Fruit fly (Drosophila melanogaster) whole organism, embryonic: Measurements from ENCODE around the gene peng.

Source experiments
- Aef1 ChIP-seq: fragments of 200-800 bp; sonication (Bioruptor generic); IDR thresholded peaks from 3 replicates; pipeline ENCODE4 v1.3.6; 2022; ENCODE audit warnings: missing biosample characterization, missing genetic modification characterization
- B-H2 ChIP-seq: fragments of 200-800 bp; sonication (Bioruptor generic); optimal IDR thresholded peaks from 2 replicates; lab custom pipeline; 2018; ENCODE audit warnings: missing biosample characterization, mild to moderate bottlenecking, missing genetic modification characterization
- CG10565 ChIP-seq: fragments of 200-800 bp; sonication (Bioruptor generic); optimal IDR thresholded peaks from 3 replicates; lab custom pipeline; 2016; ENCODE audit warnings: missing biosample characterization, mild to moderate bottlenecking, missing genetic modification characterization
- CG13287 ChIP-seq: fragments of 200-800 bp; sonication (Bioruptor generic); IDR thresholded peaks from 2 replicates; pipeline ENCODE4 v1.3.6; 2022; ENCODE audit warnings: missing biosample characterization, missing genetic modification characterization; ENCODE audit not compliant: partially characterized antibody
- CG15514 ChIP-seq: fragments of 200-800 bp; sonication (Bioruptor generic); optimal IDR thresholded peaks from 3 replicates; lab custom pipeline; 2017; ENCODE audit warnings: missing biosample characterization, missing genetic modification characterization, mild to moderate bottlenecking, moderate library complexity, missing genetic modification reagents
- CG1832 ChIP-seq: fragments of 200-800 bp; sonication (Bioruptor generic); optimal IDR thresholded peaks from 2 replicates; lab custom pipeline; 2017; ENCODE audit warnings: missing biosample characterization, mild to moderate bottlenecking, missing genetic modification characterization, inconsistent platforms
- CG31224 ChIP-seq: fragments of 200-800 bp; sonication (Bioruptor generic); IDR thresholded peaks from 2 replicates; pipeline ENCODE4 v1.3.6; 2022; ENCODE audit warnings: missing biosample characterization, missing genetic modification characterization
- CG3847 ChIP-seq: fragments of 200-800 bp; sonication (Bioruptor generic); IDR thresholded peaks from 2 replicates; pipeline ENCODE4 v1.3.6; 2022; ENCODE audit warnings: missing biosample characterization, missing genetic modification characterization
- CG42726 ChIP-seq: fragments of 200-800 bp; sonication (Bioruptor generic); IDR thresholded peaks from 2 replicates; pipeline ENCODE4 v1.3.6; 2022; ENCODE audit warnings: missing biosample characterization, missing genetic modification characterization; ENCODE audit not compliant: partially characterized antibody
- CG43689 ChIP-seq: fragments of 200-800 bp; sonication (Bioruptor generic); IDR thresholded peaks from 2 replicates; pipeline ENCODE4 v1.3.6; 2022; ENCODE audit warnings: missing biosample characterization, missing genetic modification characterization
- CG4854 ChIP-seq: fragments of 200-800 bp; sonication (Bioruptor generic); optimal IDR thresholded peaks from 2 replicates; lab custom pipeline; 2016; ENCODE audit warnings: missing biosample characterization, missing genetic modification characterization, inconsistent platforms
- CG7963 ChIP-seq: fragments of 200-800 bp; sonication (Bioruptor generic); IDR thresholded peaks from 3 replicates; pipeline ENCODE4 v1.3.6; 2022; ENCODE audit warnings: missing biosample characterization, missing genetic modification characterization; ENCODE audit not compliant: partially characterized antibody
- CG8478 ChIP-seq: fragments of >200 bp; optimal IDR thresholded peaks from 2 replicates; lab custom pipeline; 2018
- CG8924 ChIP-seq: fragments of 200-800 bp; optimal IDR thresholded peaks from 3 replicates; lab custom pipeline; 2019; ENCODE audit warnings: missing biosample characterization, mild to moderate bottlenecking, missing genetic modification characterization, moderate library complexity
- CG9797 ChIP-seq: fragments of 200-800 bp; sonication (Bioruptor generic); optimal IDR thresholded peaks from 3 replicates; lab custom pipeline; 2018; ENCODE audit warnings: missing biosample characterization, mild to moderate bottlenecking, missing genetic modification characterization
- D19A ChIP-seq: fragments of 200-800 bp; optimal IDR thresholded peaks from 3 replicates; lab custom pipeline; 2019; ENCODE audit warnings: missing biosample characterization, mild to moderate bottlenecking, missing genetic modification characterization, moderate library complexity
- Doc3 ChIP-seq: fragments of 200-800 bp; sonication (Bioruptor generic); IDR thresholded peaks from 3 replicates; pipeline ENCODE4 v1.3.6; 2022; ENCODE audit warnings: missing biosample characterization, missing genetic modification characterization; ENCODE audit not compliant: partially characterized antibody
- Fer3 ChIP-seq: fragments of 200-800 bp; sonication (Bioruptor generic); optimal IDR thresholded peaks from 2 replicates; lab custom pipeline; 2018; ENCODE audit warnings: missing biosample characterization, mild to moderate bottlenecking, missing genetic modification characterization, moderate library complexity
- Gug ChIP-seq: fragments of 200-800 bp; sonication (Bioruptor generic); IDR thresholded peaks from 4 replicates; pipeline ENCODE4 v1.3.6; 2022; ENCODE audit warnings: missing biosample characterization, missing genetic modification characterization
- HLH54F ChIP-seq: fragments of 200-800 bp; sonication (Bioruptor generic); optimal IDR thresholded peaks from 3 replicates; lab custom pipeline; 2016; ENCODE audit warnings: missing biosample characterization, missing genetic modification characterization
- Hey ChIP-seq: fragments of 200-800 bp; sonication (Bioruptor generic); optimal IDR thresholded peaks from 3 replicates; lab custom pipeline; 2018; ENCODE audit warnings: missing biosample characterization, mild to moderate bottlenecking, missing genetic modification characterization
- Hr78 ChIP-seq, 2 experiments: fragments of 200-800 bp in 1 of 2; fragments of >200 bp in 1 of 2; sonication (Bioruptor generic) in 1 of 2; optimal IDR thresholded peaks; 2 replicates each; lab custom pipeline; 2017 to 2019; ENCODE audit warnings: missing biosample characterization in 2 of 2, missing genetic modification characterization in 2 of 2, mild to moderate bottlenecking in 1 of 2, moderate library complexity in 1 of 2
- Hsf ChIP-seq: fragments of 200-800 bp; sonication (Bioruptor generic); optimal IDR thresholded peaks from 3 replicates; lab custom pipeline; 2016; ENCODE audit warnings: missing biosample characterization, missing genetic modification characterization
- Kr ChIP-seq: fragments of 200-800 bp; sonication (Bioruptor generic); optimal IDR thresholded peaks from 2 replicates; lab custom pipeline; 2017; ENCODE audit warnings: missing biosample characterization, mild to moderate bottlenecking, missing genetic modification characterization
- MBD-R2 ChIP-seq: fragments of 200-800 bp; sonication (Bioruptor generic); IDR thresholded peaks from 2 replicates; pipeline ENCODE4 v1.3.6; 2022; ENCODE audit warnings: missing biosample characterization, missing genetic modification characterization
- Med ChIP-seq: fragments of 200-800 bp; sonication (Bioruptor generic); peaks from one replicate; lab custom pipeline; 2016; ENCODE audit warnings: missing biosample characterization, missing genetic modification characterization, mild to moderate bottlenecking, inconsistent platforms, moderate library complexity
- Sry-δ ChIP-seq: fragments of 200-800 bp; sonication (Bioruptor generic); optimal IDR thresholded peaks from 2 replicates; lab custom pipeline; 2016; ENCODE audit warnings: missing biosample characterization, missing genetic modification characterization
- ac ChIP-seq: fragments of 200-800 bp; sonication (Bioruptor generic); optimal IDR thresholded peaks from 3 replicates; lab custom pipeline; 2017; ENCODE audit warnings: missing biosample characterization, mild to moderate bottlenecking, missing genetic modification characterization
- ase ChIP-seq: fragments of 200-800 bp; sonication (Bioruptor generic); IDR thresholded peaks from 3 replicates; pipeline ENCODE4 v1.3.6; 2022; ENCODE audit warnings: missing biosample characterization, missing genetic modification characterization
- bigmax ChIP-seq: fragments of 200-800 bp; sonication (Bioruptor generic); optimal IDR thresholded peaks from 2 replicates; lab custom pipeline; 2018; ENCODE audit warnings: missing biosample characterization, mild to moderate bottlenecking, missing genetic modification characterization
- cad ChIP-seq: fragments of >200 bp; optimal IDR thresholded peaks from 2 replicates; lab custom pipeline; 2017; ENCODE audit warnings: missing biosample characterization, missing genetic modification characterization
- cg ChIP-seq: fragments of 200-800 bp; sonication (Bioruptor generic); optimal IDR thresholded peaks from 3 replicates; lab custom pipeline; 2019; ENCODE audit warnings: missing biosample characterization, mild to moderate bottlenecking, missing genetic modification characterization, moderate library complexity
- chinmo ChIP-seq: fragments of 200-800 bp; sonication (Bioruptor generic); IDR thresholded peaks from 4 replicates; pipeline ENCODE4 v1.3.6; 2022; ENCODE audit warnings: missing biosample characterization, missing genetic modification characterization; ENCODE audit not compliant: partially characterized antibody
- crol ChIP-seq: fragments of 200-800 bp; sonication (Bioruptor generic); IDR thresholded peaks from 2 replicates; pipeline ENCODE4 v1.3.6; 2022; ENCODE audit warnings: missing biosample characterization, missing genetic modification characterization
- cwo ChIP-seq: fragments of 200-800 bp; sonication (Bioruptor generic); optimal IDR thresholded peaks from 3 replicates; lab custom pipeline; 2017; ENCODE audit warnings: missing biosample characterization, missing genetic modification characterization, mild to moderate bottlenecking, moderate library complexity, missing genetic modification reagents
- da ChIP-seq: fragments of 200-800 bp; sonication (Bioruptor generic); optimal IDR thresholded peaks from 2 replicates; lab custom pipeline; 2016; ENCODE audit warnings: missing biosample characterization, missing genetic modification characterization
- ftz-f1 ChIP-seq: fragments of 200-800 bp; sonication (Bioruptor generic); optimal IDR thresholded peaks from 2 replicates; lab custom pipeline; 2016; ENCODE audit warnings: missing biosample characterization, missing genetic modification characterization
- kni ChIP-seq: fragments of 200-800 bp; sonication (Bioruptor generic); optimal IDR thresholded peaks from 3 replicates; lab custom pipeline; 2017; ENCODE audit warnings: mild to moderate bottlenecking, missing biosample characterization, missing genetic modification reagents, missing genetic modification characterization
- mam ChIP-seq: fragments of 200-800 bp; sonication (Bioruptor generic); optimal IDR thresholded peaks from 3 replicates; lab custom pipeline; 2016; ENCODE audit warnings: missing biosample characterization, missing genetic modification characterization
- nom ChIP-seq: fragments of 200-800 bp; sonication (Bioruptor generic); optimal IDR thresholded peaks from 2 replicates; lab custom pipeline; 2017; ENCODE audit warnings: missing biosample characterization, missing genetic modification characterization, mild to moderate bottlenecking, moderate library complexity, missing genetic modification reagents
- psq ChIP-seq: fragments of 200-800 bp; sonication (Bioruptor generic); optimal IDR thresholded peaks from 2 replicates; lab custom pipeline; 2017; ENCODE audit warnings: missing biosample characterization, missing genetic modification characterization
- sd ChIP-seq: fragments of 200-800 bp; sonication (Bioruptor generic); optimal IDR thresholded peaks from 3 replicates; lab custom pipeline; 2018; ENCODE audit warnings: missing biosample characterization, mild to moderate bottlenecking, missing genetic modification characterization, moderate library complexity
- seq ChIP-seq: fragments of 200-800 bp; sonication (Bioruptor generic); IDR thresholded peaks from 2 replicates; pipeline ENCODE4 v1.3.6; 2022; ENCODE audit warnings: missing biosample characterization, missing genetic modification characterization
- sim ChIP-seq: fragments of 200-800 bp; sonication (Bioruptor generic); IDR thresholded peaks from 2 replicates; pipeline ENCODE4 v1.3.6; 2022; ENCODE audit warnings: missing biosample characterization, missing genetic modification characterization
- sob ChIP-seq: fragments of 200-800 bp; sonication (Bioruptor generic); IDR thresholded peaks from 2 replicates; pipeline ENCODE4 v1.3.6; 2022; ENCODE audit warnings: missing biosample characterization, missing genetic modification characterization
- stwl ChIP-seq: fragments of 200-800 bp; sonication (Bioruptor generic); optimal IDR thresholded peaks from 3 replicates; lab custom pipeline; 2018; ENCODE audit warnings: missing biosample characterization, mild to moderate bottlenecking, missing genetic modification characterization, moderate library complexity
- sug ChIP-seq: fragments of 200-800 bp; optimal IDR thresholded peaks from 2 replicates; lab custom pipeline; 2019; ENCODE audit warnings: missing biosample characterization, mild to moderate bottlenecking, missing genetic modification characterization, moderate library complexity
- trem ChIP-seq: fragments of 200-800 bp; optimal IDR thresholded peaks from 3 replicates; lab custom pipeline; 2019; ENCODE audit warnings: missing biosample characterization, mild to moderate bottlenecking, missing genetic modification characterization, moderate library complexity

peng gene

DNA sequence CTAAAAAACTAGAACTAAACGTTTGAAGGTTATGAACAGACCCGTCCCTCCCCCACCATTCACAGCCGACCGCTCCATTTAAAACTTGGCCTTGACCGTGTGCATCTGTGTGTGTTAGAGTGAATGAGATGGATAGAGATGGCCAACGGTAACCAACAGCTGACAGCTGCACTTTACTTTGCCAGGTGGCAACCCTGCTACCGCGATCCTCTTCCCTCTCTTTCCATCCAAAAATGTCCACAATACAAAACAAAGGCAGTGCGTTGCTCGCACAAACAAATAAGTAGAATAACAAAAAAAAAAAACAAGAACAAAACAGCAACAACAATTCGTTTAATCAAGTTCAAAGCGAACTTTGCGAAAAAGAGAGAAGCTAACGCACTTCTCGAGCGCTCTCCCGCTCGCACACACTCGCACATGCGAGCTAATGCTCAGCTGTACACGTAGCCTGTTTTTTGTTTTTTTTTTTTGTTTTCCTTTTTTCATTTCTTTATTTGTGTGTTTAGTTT, 18.8 kb upstream of the peng start (continued):
- TF ChIP-seq CG13287 (GFP tag; lab: Robert Waterston, UW) (peak; percentile 20; the same call in 1 of the 2 replicates), nom (GFP tag; lab: Kevin White, UChicago) (peak; percentile 11), stwl (peak; percentile 15), Med (GFP tag; lab: Kevin White, UChicago) (peak; percentile 32), MBD-R2 (peak; percentile 24; the same call in 1 of the 2 replicates), ac (GFP tag; lab: Kevin White, UChicago) (peak; percentile 2), da (GFP tag; lab: Kevin White, UChicago) (peak; percentile 76), kni (peak; percentile 73), Aef1 (GFP tag; lab: Robert Waterston, UW) (0 out of 3 replicates have a peak, but pooled peaks have one; percentile 23), seq (GFP tag; lab: Robert Waterston, UW) (no peak), ftz-f1 (peak; percentile 98), B-H2 (GFP tag; lab: Kevin White, UChicago) (peak; percentile 25), sob (0 out of 2 replicates have a peak, but pooled peaks have one; percentile 29), CG1832 (GFP tag; lab: Kevin White, UChicago) (peak; percentile 74), CG3847 (GFP tag; lab: Robert Waterston, UW) (peak; percentile 20; the same call in 1 of the 2 replicates), sd (tag; lab: Kevin White, UChicago) (peak; percentile 95), Sry-δ (GFP tag; lab: Kevin White, UChicago) (peak; percentile 35), chinmo (GFP tag; lab: Robert Waterston, UW) (peak; percentile 98), ase (GFP tag; lab: Robert Waterston, UW) (0 out of 3 replicates have a peak, but pooled peaks have one; percentile 21), CG8478 (lab: Kevin White, UChicago) (peak; percentile 33), crol (GFP tag; lab: Robert Waterston, UW) (peak; percentile 73), Hr78 (GFP tag; optimal IDR thresholded peaks at IDR 0.05; lab: Kevin White, UChicago) (peak in 1 of 2 experiments; percentile 66), CG8924 (tag; lab: Kevin White, UChicago) (no peak), cg (GFP tag; lab: Kevin White, UChicago) (peak; percentile 77), bigmax (peak; percentile 94), sug (tag; lab: Kevin White, UChicago) (peak; percentile 7), Gug (no peak), trem (tag; lab: Kevin White, UChicago) (peak; percentile 16)

dm6 chrX:21367363-21368072, 17.9 kb upstream of the peng start:
- peak; percentile 90 for TF ChIP-seq Hey
- no peak for TF ChIP-seq Kr (GFP tag; lab: Kevin White, UChicago)
- TF ChIP-seq Doc3 = no peak
- TF ChIP-seq CG42726 = no peak
- peak; percentile 97 for TF ChIP-seq mam (GFP tag; lab: Kevin White, UChicago)
- peak; percentile 96 for TF ChIP-seq HLH54F
- TF ChIP-seq CG7963 (GFP tag; lab: Robert Waterston, UW) = 0 out of 3 replicates have a peak, but pooled peaks have one; percentile 30
- no peak for TF ChIP-seq cad (GFP tag; lab: Kevin White, UChicago)
- peak; percentile 56 for TF ChIP-seq CG9797 (GFP tag; lab: Kevin White, UChicago)
- TF ChIP-seq bigmax = peak; percentile 29
- peak; percentile 94 for TF ChIP-seq CG15514 (GFP tag; lab: Kevin White, UChicago)
- TF ChIP-seq CG10565 (GFP tag; lab: Kevin White, UChicago) = peak; percentile 63
- peak; percentile 94 for TF ChIP-seq CG4854
- TF ChIP-seq D19A (tag; lab: Kevin White, UChicago) = peak; percentile 95
- TF ChIP-seq CG43689 (GFP tag; lab: Robert Waterston, UW) = peak; percentile 93
- peak; percentile 90 for TF ChIP-seq sim (GFP tag; lab: Robert Waterston, UW)
- TF ChIP-seq CG31224 = peak; percentile 92
- peak; percentile 96 for TF ChIP-seq cwo (GFP tag; lab: Kevin White, UChicago)
- peak; percentile 98 for TF ChIP-seq Hsf (GFP tag; lab: Kevin White, UChicago)
- peak; percentile 98 for TF ChIP-seq Fer3 (tag; lab: Kevin White, UChicago)
- peak; percentile 89 for TF ChIP-seq psq
